Worm (Caenorhabditis elegans) whole organism, midembryonic: Measurements from ENCODE around the gene inx-11.

ENCODE experiments used
- cog-1 ChIP-seq: sonication (generic microtip); optimal IDR thresholded peaks from 2 replicates; lab custom pipeline; 2016; ENCODE audit warnings: missing genetic modification characterization, missing compliant biosample characterization
- flt-1 ChIP-seq: fragments of 200-800 bp; sonication (Bioruptor generic); IDR thresholded peaks from 2 replicates; pipeline ENCODE4 v1.3.6; 2022; ENCODE audit warnings: missing genetic modification characterization, missing compliant biosample characterization
- med-1 ChIP-seq: sonication (generic microtip); optimal IDR thresholded peaks from 2 replicates; lab custom pipeline; 2017; ENCODE audit warnings: missing genetic modification characterization, mild to moderate bottlenecking, missing compliant biosample characterization, antibody characterized with exemption, missing genetic modification reagents; ENCODE audit not compliant: insufficient read depth

DNA sequence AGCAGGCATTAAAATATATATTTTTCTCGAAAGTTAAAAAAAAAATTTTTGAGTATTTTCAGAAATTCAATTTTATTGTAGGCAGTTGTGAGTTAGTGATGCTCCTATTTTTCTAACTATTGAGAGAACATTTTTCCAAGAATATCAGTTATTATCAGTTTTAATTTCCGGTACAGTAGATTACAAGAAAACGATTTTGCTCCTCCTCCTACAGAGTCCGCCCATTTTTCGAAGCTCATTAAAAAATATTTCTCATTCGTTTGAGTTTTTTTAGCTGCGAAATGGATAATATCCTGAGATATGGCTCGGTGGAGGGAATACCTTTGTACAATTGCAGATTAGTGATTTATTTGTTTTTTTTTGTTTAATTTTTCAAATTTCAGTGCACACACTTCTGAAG lies 2.4 kb upstream of the inx-11 start, which contains the start of gene srt-39:
- no peak for TF ChIP-seq cog-1 (tag; lab: Kevin White, UChicago)
- TF ChIP-seq med-1 (GFP tag; lab: Kevin White, UChicago), result no peak
- no peak for TF ChIP-seq flt-1 (GFP tag; lab: Robert Waterston, UW)
